Worm (Caenorhabditis elegans): Measurements from ENCODE around the gene F37A8.2.

Gene F37A8.2

DNA sequence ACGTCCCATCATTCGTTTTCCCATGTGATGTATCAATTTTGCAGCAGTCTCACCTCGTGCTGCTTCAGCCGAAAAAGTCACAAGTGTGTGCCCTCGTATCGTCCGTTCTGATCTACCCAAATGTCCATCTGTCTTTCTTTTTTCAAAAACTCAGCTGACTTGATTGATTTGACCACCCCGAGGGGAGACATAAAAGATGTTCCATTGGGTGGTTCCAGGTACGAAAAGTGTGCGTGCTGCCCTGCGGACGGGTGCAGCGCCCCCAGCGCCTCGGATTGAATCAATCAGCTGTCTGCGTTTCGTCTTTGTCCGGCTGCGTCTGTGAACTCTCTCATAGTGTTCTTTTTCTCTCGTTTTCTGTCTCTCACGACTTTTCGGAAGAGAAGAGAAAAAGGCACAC, 21.9 kb upstream of the F37A8.2 start:
- TF ChIP-seq drap-1 (GFP tag; optimal IDR thresholded peaks at IDR 0.05) (no peak), lin-32 (GFP tag; optimal IDR thresholded peaks at IDR 0.05) (no peak), ceh-83 (GFP tag; optimal IDR thresholded peaks at IDR 0.05) (no peak), bed-3 (GFP tag; optimal IDR thresholded peaks at IDR 0.05) (no peak), lsy-2 (tag; optimal IDR thresholded peaks at IDR 0.05) (no peak), unc-120 (tag; optimal IDR thresholded peaks at IDR 0.05; ENCODE audit: poor library complexity, severe bottlenecking) (peak; percentile 18), mab-5 (tag; optimal IDR thresholded peaks at IDR 0.05) (no peak), flh-1 (GFP tag; optimal IDR thresholded peaks at IDR 0.05) (no peak), nhr-12 (tag; optimal IDR thresholded peaks at IDR 0.05) (no peak), nhr-76 (tag; optimal IDR thresholded peaks at IDR 0.05) (no peak), hlh-1 (tag; optimal IDR thresholded peaks at IDR 0.05) (peak; percentile 21), unc-62 (GFP tag; optimal IDR thresholded peaks at IDR 0.05) (peak; percentile 27), mls-2 (tag; optimal IDR thresholded peaks at IDR 0.05) (no peak), ces-1 (GFP tag; optimal IDR thresholded peaks at IDR 0.05) (peak; percentile 62), unc-39 (tag; optimal IDR thresholded peaks at IDR 0.05) (no peak), pha-4 (tag; optimal IDR thresholded peaks at IDR 0.05) (no peak), lin-13 (tag; optimal IDR thresholded peaks at IDR 0.05) (no peak), ztf-11 (tag; optimal IDR thresholded peaks at IDR 0.05) (no peak)

ce11 chrIII:3952058-3952457, 20.7 kb upstream of the F37A8.2 start:
- TF ChIP-seq blmp-1 (tag; optimal IDR thresholded peaks at IDR 0.05) (no peak), unc-62 (GFP tag; optimal IDR thresholded peaks at IDR 0.05) (peak; percentile 34)

- no peak for TF ChIP-seq lsy-2 (tag; optimal IDR thresholded peaks at IDR 0.05)
- TF ChIP-seq snpc-4 (tag; optimal IDR thresholded peaks at IDR 0.05): no peak
- TF ChIP-seq unc-39 (tag; optimal IDR thresholded peaks at IDR 0.05): no peak
Observed at ce11 chrIII:3935808-3936207, 4.5 kb upstream of the F37A8.2 start, which contains the start of gene npl-10. Gene npl-10, minus strand, starts transcription at chrIII:3935908.

ce11 chrIII:3928136-3928535, 3.2 kb downstream of the F37A8.2 start, which contains the start of gene F37A8.1:
Gene F37A8.1, plus strand, starts transcription at chrIII:3928436.
- TF ChIP-seq zip-8 (tag; optimal IDR thresholded peaks at IDR 0.05): no peak
- TF ChIP-seq nhr-28 (tag; optimal IDR thresholded peaks at IDR 0.05): no peak
- TF ChIP-seq unc-39 (tag; optimal IDR thresholded peaks at IDR 0.05): no peak
- no peak for TF ChIP-seq mls-2 (tag; optimal IDR thresholded peaks at IDR 0.05)
- TF ChIP-seq pha-4 (tag; optimal IDR thresholded peaks at IDR 0.05): no peak
- no peak for TF ChIP-seq ztf-11 (tag; optimal IDR thresholded peaks at IDR 0.05)
- TF ChIP-seq drap-1 (GFP tag; optimal IDR thresholded peaks at IDR 0.05): no peak
- no peak for TF ChIP-seq ham-2 (GFP tag; optimal IDR thresholded peaks at IDR 0.05)
- TF ChIP-seq nhr-237 (tag; optimal IDR thresholded peaks at IDR 0.05): no peak
- TF ChIP-seq sem-2 (GFP tag; optimal IDR thresholded peaks at IDR 0.05): no peak

- no peak for TF ChIP-seq lin-13 (tag; optimal IDR thresholded peaks at IDR 0.05)
- peak; percentile 49 for TF ChIP-seq hlh-1 (tag; optimal IDR thresholded peaks at IDR 0.05)
- peak; percentile 48 for TF ChIP-seq unc-62 (GFP tag; optimal IDR thresholded peaks at IDR 0.05)
- peak; percentile 93 for TF ChIP-seq unc-120 (tag; optimal IDR thresholded peaks at IDR 0.05; ENCODE audit: poor library complexity, severe bottlenecking)
- TF ChIP-seq elt-3 (tag; optimal IDR thresholded peaks at IDR 0.05): no peak
- TF ChIP-seq M03D4.4 (tag; optimal IDR thresholded peaks at IDR 0.05): no peak
Observed at ce11 chrIII:3927450-3927849, 3.9 kb downstream of the F37A8.2 start.

- TF ChIP-seq ceh-83 (GFP tag; optimal IDR thresholded peaks at IDR 0.05): no peak
- no peak for TF ChIP-seq mep-1 (tag; optimal IDR thresholded peaks at IDR 0.05)
- TF ChIP-seq lin-32 (GFP tag; optimal IDR thresholded peaks at IDR 0.05): no peak
Observed at ce11 chrIII:3926801-3927200, 4.5 kb downstream of the F37A8.2 start.

DNA sequence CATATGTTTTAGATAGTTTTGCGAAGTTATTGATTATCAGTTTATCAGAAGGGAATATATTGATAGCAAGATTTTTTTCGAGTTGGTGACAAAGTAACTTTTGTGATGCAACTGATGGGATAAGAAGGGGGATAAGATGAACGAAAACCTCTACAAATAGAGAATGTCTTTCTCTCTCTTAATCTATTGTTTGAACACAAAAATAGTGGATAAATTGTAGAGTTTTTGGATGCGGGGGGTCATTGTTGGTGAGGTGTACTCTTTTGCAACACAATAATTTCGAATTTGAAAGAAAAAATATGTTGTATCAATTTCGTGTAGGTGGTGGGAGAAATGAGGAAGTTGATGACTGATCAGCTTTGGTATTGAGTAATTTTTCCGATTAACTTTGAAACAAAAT, 5.2 kb downstream of the F37A8.2 start, which contains the start of gene ZK1058.9:
Gene ZK1058.9 (minus strand): TSS at position 101 of the 400 bp plus-strand sequence.
- no peak for TF ChIP-seq cnd-1 (tag; optimal IDR thresholded peaks at IDR 0.05)
- TF ChIP-seq ceh-83 (GFP tag; optimal IDR thresholded peaks at IDR 0.05): no peak
- TF ChIP-seq ces-1 (GFP tag; optimal IDR thresholded peaks at IDR 0.05): no peak
- no peak for TF ChIP-seq nhr-237 (tag; optimal IDR thresholded peaks at IDR 0.05)
- no peak for TF ChIP-seq nhr-2 (tag; optimal IDR thresholded peaks at IDR 0.05)
- TF ChIP-seq snpc-4 (tag; optimal IDR thresholded peaks at IDR 0.05): no peak
- TF ChIP-seq zip-8 (tag; optimal IDR thresholded peaks at IDR 0.05): no peak

Data from whole organism, mixed stage, embryonic.